Worm (Caenorhabditis elegans): ENCODE measurements around the gene fbxb-108.

Gene fbxb-108

ce11 chrII:2762108-2762507, 2.7 kb upstream of the fbxb-108 start, which contains the start of gene fbxb-106:
fbxb-106 (plus strand) TSS chrII:2762408.
- TF ChIP-seq ets-7 (tag; optimal IDR thresholded peaks at IDR 0.05) = no peak

ce11 chrII:2766331-2766730, 1.6 kb downstream of the fbxb-108 start, which contains the start of gene F08D12.15:
F08D12.15 (plus strand) TSS chrII:2766631.
- TF ChIP-seq flt-1 (GFP tag; IDR thresholded peaks at IDR 0.05) (no peak), aly-1 (tag; optimal IDR thresholded peaks at IDR 0.05) (no peak), tra-4 (tag; optimal IDR thresholded peaks at IDR 0.05) (no peak), ama-1 (optimal IDR thresholded peaks at IDR 0.05) (no peak), B0310.2 (tag; optimal IDR thresholded peaks at IDR 0.05) (no peak), tbx-37 (GFP tag; conservative IDR thresholded peaks at IDR 0.05) (no peak), F13C5.2 (tag; optimal IDR thresholded peaks at IDR 0.05) (no peak), ets-7 (tag; optimal IDR thresholded peaks at IDR 0.05) (no peak), ceh-36 (tag; optimal IDR thresholded peaks at IDR 0.05) (no peak)

- TF ChIP-seq hmg-4 (GFP tag; optimal IDR thresholded peaks at IDR 0.05) = no peak
- no peak for TF ChIP-seq scrt-1 (GFP tag; IDR thresholded peaks at IDR 0.05)
- no peak for TF ChIP-seq ama-1 (optimal IDR thresholded peaks at IDR 0.05)
- TF ChIP-seq flt-1 (GFP tag; IDR thresholded peaks at IDR 0.05) = no peak
- TF ChIP-seq hnd-1 (tag; optimal IDR thresholded peaks at IDR 0.05) = no peak
- no peak for TF ChIP-seq F13C5.2 (tag; optimal IDR thresholded peaks at IDR 0.05)
- TF ChIP-seq tbx-11 (GFP tag; IDR thresholded peaks at IDR 0.05) = no peak
- no peak for TF ChIP-seq tbx-37 (GFP tag; conservative IDR thresholded peaks at IDR 0.05)
- TF ChIP-seq ceh-13 (GFP tag; optimal IDR thresholded peaks at IDR 0.05) = no peak
- no peak for TF ChIP-seq hmbx-1 (tag; optimal IDR thresholded peaks at IDR 0.05)
- TF ChIP-seq sea-1 (GFP tag; conservative IDR thresholded peaks at IDR 0.05) = no peak
- no peak for TF ChIP-seq ets-7 (tag; optimal IDR thresholded peaks at IDR 0.05)
- no peak for TF ChIP-seq aly-1 (tag; optimal IDR thresholded peaks at IDR 0.05)
- no peak for TF ChIP-seq B0310.2 (tag; optimal IDR thresholded peaks at IDR 0.05)
- no peak for TF ChIP-seq ceh-36 (tag; optimal IDR thresholded peaks at IDR 0.05)
- no peak for TF ChIP-seq pes-1 (GFP tag; IDR thresholded peaks at IDR 0.05)
- TF ChIP-seq tra-4 (tag; optimal IDR thresholded peaks at IDR 0.05) = no peak
Measured at ce11 chrII:2769021-2769420, 4.3 kb downstream of the fbxb-108 start, which contains the start of gene F08D12.7. F08D12.7 (minus strand) TSS chrII:2769121.

DNA sequence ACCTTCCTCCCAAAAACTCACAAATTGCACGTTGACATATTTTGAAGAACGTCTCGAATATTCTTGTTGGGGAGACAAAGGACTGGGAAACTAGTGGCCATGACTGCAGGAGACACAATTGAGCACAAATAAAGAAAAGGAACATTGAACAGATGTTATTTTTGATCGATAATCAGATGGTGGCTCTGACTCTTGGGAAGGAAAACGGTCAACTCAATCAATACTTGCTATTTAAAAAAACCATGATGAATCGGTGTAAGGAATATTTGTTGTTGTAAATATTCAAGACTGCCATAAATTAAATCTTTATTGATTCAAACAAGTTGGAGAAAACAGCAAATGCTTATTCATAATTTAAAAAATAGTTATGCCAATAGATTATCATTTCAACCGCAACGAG, 6.0 kb downstream of the fbxb-108 start, which contains the start of gene fbxb-105:
Gene fbxb-105, minus strand, starts transcription at position 101 of the 400 bp plus-strand sequence.
- TF ChIP-seq F13C5.2 (tag; optimal IDR thresholded peaks at IDR 0.05) (no peak), hnd-1 (tag; optimal IDR thresholded peaks at IDR 0.05) (no peak), B0310.2 (tag; optimal IDR thresholded peaks at IDR 0.05) (no peak), aly-1 (tag; optimal IDR thresholded peaks at IDR 0.05) (no peak), tbx-37 (GFP tag; conservative IDR thresholded peaks at IDR 0.05) (no peak), scrt-1 (GFP tag; IDR thresholded peaks at IDR 0.05) (no peak), hmbx-1 (tag; optimal IDR thresholded peaks at IDR 0.05) (no peak), ceh-36 (tag; optimal IDR thresholded peaks at IDR 0.05) (no peak), flt-1 (GFP tag; IDR thresholded peaks at IDR 0.05) (no peak)

- no peak for TF ChIP-seq sea-1 (GFP tag; conservative IDR thresholded peaks at IDR 0.05)
- TF ChIP-seq B0310.2 (tag; optimal IDR thresholded peaks at IDR 0.05) = no peak
- no peak for TF ChIP-seq hnd-1 (tag; optimal IDR thresholded peaks at IDR 0.05)
- no peak for TF ChIP-seq pes-1 (GFP tag; IDR thresholded peaks at IDR 0.05)
- TF ChIP-seq hmg-4 (GFP tag; optimal IDR thresholded peaks at IDR 0.05) = no peak
- no peak for TF ChIP-seq hmbx-1 (tag; optimal IDR thresholded peaks at IDR 0.05)
- TF ChIP-seq scrt-1 (GFP tag; IDR thresholded peaks at IDR 0.05) = no peak
- TF ChIP-seq F13C5.2 (tag; optimal IDR thresholded peaks at IDR 0.05) = no peak
- no peak for TF ChIP-seq tbx-11 (GFP tag; IDR thresholded peaks at IDR 0.05)
- TF ChIP-seq aly-1 (tag; optimal IDR thresholded peaks at IDR 0.05) = no peak
- no peak for TF ChIP-seq ama-1 (optimal IDR thresholded peaks at IDR 0.05)
- TF ChIP-seq ceh-36 (tag; optimal IDR thresholded peaks at IDR 0.05) = no peak
- no peak for TF ChIP-seq ets-7 (tag; optimal IDR thresholded peaks at IDR 0.05)
- no peak for TF ChIP-seq tra-4 (tag; optimal IDR thresholded peaks at IDR 0.05)
- no peak for TF ChIP-seq tbx-37 (GFP tag; conservative IDR thresholded peaks at IDR 0.05)
- TF ChIP-seq flt-1 (GFP tag; IDR thresholded peaks at IDR 0.05) = no peak
- no peak for TF ChIP-seq ceh-13 (GFP tag; optimal IDR thresholded peaks at IDR 0.05)
Measured at ce11 chrII:2772166-2772565, 7.4 kb downstream of the fbxb-108 start, which contains the start of gene sdz-10. sdz-10 (minus strand) TSS chrII:2772266.

ce11 chrII:2773534-2773933, 8.8 kb downstream of the fbxb-108 start, which contains the start of gene sdz-9:
sdz-9 (minus strand) TSS chrII:2773634.
- TF ChIP-seq ceh-36 (tag; optimal IDR thresholded peaks at IDR 0.05) (no peak), pes-1 (GFP tag; IDR thresholded peaks at IDR 0.05) (no peak), tra-4 (tag; optimal IDR thresholded peaks at IDR 0.05) (no peak), scrt-1 (GFP tag; IDR thresholded peaks at IDR 0.05) (no peak), hmbx-1 (tag; optimal IDR thresholded peaks at IDR 0.05) (no peak), B0310.2 (tag; optimal IDR thresholded peaks at IDR 0.05) (no peak)

ce11 chrII:2774904-2775303, 10.1 kb downstream of the fbxb-108 start, which contains the start of gene fbxb-111:
fbxb-111 (minus strand) TSS chrII:2775004.
- TF ChIP-seq pes-1 (GFP tag; IDR thresholded peaks at IDR 0.05) (no peak), sea-1 (GFP tag; conservative IDR thresholded peaks at IDR 0.05) (no peak)

- TF ChIP-seq ceh-13 (GFP tag; optimal IDR thresholded peaks at IDR 0.05) = no peak
- TF ChIP-seq aly-1 (tag; optimal IDR thresholded peaks at IDR 0.05) = no peak
- TF ChIP-seq hmg-4 (GFP tag; optimal IDR thresholded peaks at IDR 0.05) = no peak
- TF ChIP-seq tra-4 (tag; optimal IDR thresholded peaks at IDR 0.05) = no peak
- TF ChIP-seq hnd-1 (tag; optimal IDR thresholded peaks at IDR 0.05) = no peak
- no peak for TF ChIP-seq flt-1 (GFP tag; IDR thresholded peaks at IDR 0.05)
- TF ChIP-seq scrt-1 (GFP tag; IDR thresholded peaks at IDR 0.05) = no peak
- no peak for TF ChIP-seq tbx-11 (GFP tag; IDR thresholded peaks at IDR 0.05)
- TF ChIP-seq tbx-37 (GFP tag; conservative IDR thresholded peaks at IDR 0.05) = no peak
- TF ChIP-seq B0310.2 (tag; optimal IDR thresholded peaks at IDR 0.05) = no peak
- no peak for TF ChIP-seq pes-1 (GFP tag; IDR thresholded peaks at IDR 0.05)
- no peak for TF ChIP-seq ceh-36 (tag; optimal IDR thresholded peaks at IDR 0.05)
- TF ChIP-seq F13C5.2 (tag; optimal IDR thresholded peaks at IDR 0.05) = no peak
- no peak for TF ChIP-seq ama-1 (optimal IDR thresholded peaks at IDR 0.05)
- no peak for TF ChIP-seq sea-1 (GFP tag; conservative IDR thresholded peaks at IDR 0.05)
- no peak for TF ChIP-seq ets-7 (tag; optimal IDR thresholded peaks at IDR 0.05)
- TF ChIP-seq hmbx-1 (tag; optimal IDR thresholded peaks at IDR 0.05) = no peak
Measured at ce11 chrII:2777846-2778245, 13.1 kb downstream of the fbxb-108 start, which contains the start of gene F08D12.4. F08D12.4 (plus strand) TSS chrII:2778146.
